Worm (Caenorhabditis elegans): ENCODE measurements around the gene ndua-12.
"Not testable (repeated sequence)": the region's sequence is repeated elsewhere in the genome, so short reads cannot be mapped to it uniquely, and the experiment has no call there.

DNA sequence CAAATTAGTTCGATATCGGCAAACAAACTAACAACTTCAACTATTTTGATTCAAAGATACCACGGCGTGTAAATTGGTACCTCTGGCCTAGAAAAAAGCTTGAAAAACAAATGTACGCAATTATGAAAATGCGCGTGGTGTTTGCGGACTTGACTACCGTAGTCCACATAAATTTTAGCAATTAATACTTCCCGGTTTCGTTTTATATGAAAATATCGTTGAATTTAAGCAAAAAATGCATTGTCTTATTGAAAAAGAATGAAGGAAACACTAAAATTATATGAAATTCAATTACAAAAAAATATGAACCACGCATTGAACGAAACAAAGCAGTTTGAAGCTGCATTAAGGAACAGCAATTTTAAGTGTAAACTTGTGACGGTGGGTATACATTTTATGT is 44.7 kb downstream of the ndua-12 start, which contains the start of gene gpx-4:
- TF ChIP-seq cog-1 (tag; optimal IDR thresholded peaks at IDR 0.05); klf-2 (GFP tag; conservative IDR thresholded peaks at IDR 0.05); ztf-29 (GFP tag; IDR thresholded peaks at IDR 0.05); flt-1 (GFP tag; IDR thresholded peaks at IDR 0.05); med-1 (GFP tag; optimal IDR thresholded peaks at IDR 0.05; ENCODE audit: insufficient read depth); T22C8.4 (GFP tag; IDR thresholded peaks at IDR 0.05): not testable (repeated sequence)

Data from whole organism, midembryonic.